Worm (Caenorhabditis elegans): Measurements from ENCODE around the gene Y5F2A.4.

DNA sequence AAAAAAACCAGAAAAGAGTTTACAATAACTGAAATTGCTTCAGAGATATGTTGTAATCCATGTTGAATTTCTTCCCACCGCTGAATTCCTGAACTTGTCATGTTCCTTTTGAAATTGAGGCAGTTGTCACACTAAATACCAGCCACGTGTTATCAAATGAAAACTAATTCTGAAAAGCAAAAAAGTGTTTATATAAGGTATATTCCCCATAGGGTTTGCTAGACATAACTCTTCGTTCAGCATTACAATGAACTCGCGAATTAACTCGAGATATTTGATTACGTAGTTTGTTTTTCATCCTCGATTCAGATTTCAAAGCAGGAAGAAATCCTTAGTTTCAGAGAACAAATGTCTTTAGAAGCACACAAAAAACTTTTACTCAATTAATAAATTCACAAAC, 21.9 kb upstream of the Y5F2A.4 start, which contains the start of gene str-3:
- TF ChIP-seq mdl-1 (tag; optimal IDR thresholded peaks at IDR 0.05) (no peak), nhr-11 (tag; optimal IDR thresholded peaks at IDR 0.05) (no peak), ama-1 (optimal IDR thresholded peaks at IDR 0.05) (no peak), lsy-2 (tag; optimal IDR thresholded peaks at IDR 0.05) (no peak), sem-4 (tag; optimal IDR thresholded peaks at IDR 0.05) (no peak), unc-55 (GFP tag; optimal IDR thresholded peaks at IDR 0.05) (no peak), nhr-77 (tag; optimal IDR thresholded peaks at IDR 0.05) (no peak)
